Fruit fly (Drosophila melanogaster) whole organism, wandering third instar larva: Measurements from ENCODE around the gene Vinc.

Source experiments
- Abd-B ChIP-seq: fragments of >200 bp; optimal IDR thresholded peaks from 2 replicates; lab custom pipeline; 2017; ENCODE audit warnings: missing biosample characterization, missing genetic modification characterization
- CG9705 ChIP-seq: fragments of 200-800 bp; sonication (Bioruptor generic); optimal IDR thresholded peaks from 2 replicates; lab custom pipeline; 2018; ENCODE audit warnings: missing biosample characterization, mild to moderate bottlenecking, missing genetic modification characterization
- CrebA ChIP-seq: fragments of 200-800 bp; sonication (Bioruptor generic); optimal IDR thresholded peaks from 2 replicates; lab custom pipeline; 2016; ENCODE audit warnings: missing biosample characterization, mild to moderate bottlenecking, missing genetic modification characterization, borderline replicate concordance
- Dif ChIP-seq: fragments of 200-275, 200-300 bp; sonication (Bioruptor generic); optimal IDR thresholded peaks from 2 replicates; lab custom pipeline; 2018; ENCODE audit warnings: missing biosample characterization, missing genetic modification characterization; ENCODE audit not compliant: partially characterized antibody
- GATAd ChIP-seq: sonication (Bioruptor generic); optimal IDR thresholded peaks from 2 replicates; lab custom pipeline; 2016; ENCODE audit warnings: missing biosample characterization, missing genetic modification characterization
- HLH106 ChIP-seq: fragments of 200-800 bp; optimal IDR thresholded peaks from 3 replicates; lab custom pipeline; 2019; ENCODE audit warnings: missing biosample characterization, mild to moderate bottlenecking, missing genetic modification characterization, moderate library complexity
- Hr78 ChIP-seq: fragments of >200 bp; optimal IDR thresholded peaks from 2 replicates; lab custom pipeline; 2017; ENCODE audit warnings: missing biosample characterization, missing genetic modification characterization
- Hr83 ChIP-seq: fragments of 200-300 bp; sonication (Bioruptor generic); optimal IDR thresholded peaks from 2 replicates; lab custom pipeline; 2016; ENCODE audit warnings: missing biosample characterization, mild to moderate bottlenecking, missing genetic modification characterization, moderate library complexity; ENCODE audit not compliant: poor library complexity, severe bottlenecking
- Jra ChIP-seq: sonication (Bioruptor generic); optimal IDR thresholded peaks from 2 replicates; lab custom pipeline; 2016; ENCODE audit warnings: missing biosample characterization, missing genetic modification characterization
- Mio ChIP-seq: sonication (Bioruptor generic); optimal IDR thresholded peaks from 2 replicates; lab custom pipeline; 2016; ENCODE audit warnings: missing biosample characterization, missing genetic modification characterization
- Myc ChIP-seq: fragments of >200 bp; optimal IDR thresholded peaks from 2 replicates; lab custom pipeline; 2017
- N ChIP-seq: fragments of >200 bp; optimal IDR thresholded peaks from 2 replicates; lab custom pipeline; 2018; ENCODE audit warnings: missing biosample characterization, missing external identifiers, missing genetic modification characterization
- Rel ChIP-seq, 2 experiments: fragments of 200-800 bp; sonication (Bioruptor generic) in 1 of 2; optimal IDR thresholded peaks; 2 replicates in 1 of 2; 3 replicates in 1 of 2; lab custom pipeline; 2016 to 2019; ENCODE audit warnings: mild to moderate bottlenecking in 2 of 2, missing biosample characterization in 2 of 2, missing genetic modification characterization in 2 of 2, moderate library complexity in 1 of 2
- Sp1 ChIP-seq: fragments of 200-800 bp; sonication (Bioruptor generic); optimal IDR thresholded peaks from 3 replicates; lab custom pipeline; 2019; ENCODE audit warnings: missing biosample characterization, mild to moderate bottlenecking, missing genetic modification characterization, moderate library complexity
- br ChIP-seq: fragments of 200-800 bp; sonication (Bioruptor generic); optimal IDR thresholded peaks from 2 replicates; lab custom pipeline; 2016; ENCODE audit warnings: missing biosample characterization, missing genetic modification characterization
- brk ChIP-seq: fragments of 200-800 bp; sonication (Bioruptor generic); optimal IDR thresholded peaks from 2 replicates; lab custom pipeline; 2016; ENCODE audit warnings: missing biosample characterization, mild to moderate bottlenecking, missing genetic modification characterization
- dmrt93B ChIP-seq: fragments of 200-800 bp; sonication (Bioruptor generic); optimal IDR thresholded peaks from 2 replicates; lab custom pipeline; 2018; ENCODE audit warnings: missing biosample characterization, mild to moderate bottlenecking, missing genetic modification characterization
- ey ChIP-seq: fragments of 200-800 bp; sonication (Bioruptor generic); optimal IDR thresholded peaks from 2 replicates; lab custom pipeline; 2016; ENCODE audit warnings: missing biosample characterization, missing genetic modification characterization
- foxo ChIP-seq, 2 experiments: fragments of 200-800 bp; sonication (Bioruptor generic); optimal IDR thresholded peaks; 2 replicates in 1 of 2; 3 replicates in 1 of 2; lab custom pipeline; 2016 to 2017; ENCODE audit warnings: missing biosample characterization in 2 of 2, missing genetic modification characterization in 2 of 2
- fru ChIP-seq: fragments of 200-800 bp; sonication (Bioruptor generic); optimal IDR thresholded peaks from 3 replicates; lab custom pipeline; 2016; ENCODE audit warnings: missing biosample characterization, mild to moderate bottlenecking, missing genetic modification characterization
- h ChIP-seq: fragments of 200-800 bp; sonication (Bioruptor generic); optimal IDR thresholded peaks from 3 replicates; lab custom pipeline; 2016; ENCODE audit warnings: missing biosample characterization, mild to moderate bottlenecking, missing genetic modification characterization
- jim ChIP-seq: fragments of 175-275, 200-325 bp; sonication (Bioruptor generic); optimal IDR thresholded peaks from 2 replicates; lab custom pipeline; 2016; ENCODE audit warnings: missing biosample characterization, mild to moderate bottlenecking, missing genetic modification characterization
- pan ChIP-seq: fragments of >200 bp; optimal IDR thresholded peaks from 2 replicates; lab custom pipeline; 2017
- psq ChIP-seq: fragments of 200-800 bp; sonication (Bioruptor generic); optimal IDR thresholded peaks from 3 replicates; lab custom pipeline; 2017; ENCODE audit warnings: missing biosample characterization, mild to moderate bottlenecking, missing genetic modification characterization, moderate library complexity
- rgr ChIP-seq: fragments of 200-800 bp; sonication (Bioruptor generic); optimal IDR thresholded peaks from 3 replicates; lab custom pipeline; 2016; ENCODE audit warnings: missing biosample characterization, mild to moderate bottlenecking, missing genetic modification characterization
- tai ChIP-seq: sonication (Bioruptor generic); optimal IDR thresholded peaks from 2 replicates; lab custom pipeline; 2016; ENCODE audit warnings: missing biosample characterization, missing genetic modification characterization
- usp ChIP-seq: fragments of >200 bp; optimal IDR thresholded peaks from 2 replicates; lab custom pipeline; 2017; ENCODE audit warnings: missing biosample characterization, missing genetic modification characterization
- woc ChIP-seq: sonication (Bioruptor generic); optimal IDR thresholded peaks from 2 replicates; lab custom pipeline; 2016; ENCODE audit warnings: missing biosample characterization, mild to moderate bottlenecking, missing genetic modification characterization

Vinc gene

dm6 chrX:2187520-2187919 lies 34.8 kb downstream of the Vinc start, which contains the start of gene CG3457:
Gene CG3457 (plus strand): TSS chrX:2187820.
- TF ChIP-seq Mio: no peak
- TF ChIP-seq dmrt93B (GFP tag; lab: Kevin White, UChicago): no peak
- no peak for TF ChIP-seq GATAd (GFP tag; lab: Kevin White, UChicago)

- no peak for TF ChIP-seq foxo (GFP tag; optimal IDR thresholded peaks at IDR 0.05; lab: Kevin White, UChicago)
- no peak for TF ChIP-seq Abd-B
- no peak for TF ChIP-seq usp (GFP tag; lab: Kevin White, UChicago)
- no peak for TF ChIP-seq GATAd (GFP tag; lab: Kevin White, UChicago)
- TF ChIP-seq jim (GFP tag; lab: Kevin White, UChicago): no peak
- TF ChIP-seq Dif (GFP tag; lab: Kevin White, UChicago): no peak
- TF ChIP-seq dmrt93B (GFP tag; lab: Kevin White, UChicago): no peak
- no peak for TF ChIP-seq Myc (lab: Kevin White, UChicago)
- TF ChIP-seq rgr (GFP tag; lab: Kevin White, UChicago): no peak
These were observed 35.8 kb downstream of the Vinc start, which contains the start of gene CG17777 for dm6 chrX:2186555-2186954. Gene CG17777 (plus strand): TSS chrX:2186855.

- TF ChIP-seq rgr (GFP tag; lab: Kevin White, UChicago): peak; percentile 8
- no peak for TF ChIP-seq CG9705 (GFP tag; lab: Kevin White, UChicago)
- no peak for TF ChIP-seq pan
- TF ChIP-seq HLH106 (tag; lab: Kevin White, UChicago): peak; percentile 27
- no peak for TF ChIP-seq h
- no peak for TF ChIP-seq N (GFP tag; lab: Kevin White, UChicago)
- no peak for TF ChIP-seq Rel (GFP tag; optimal IDR thresholded peaks at IDR 0.05; lab: Kevin White, UChicago)
- peak; percentile 55 for TF ChIP-seq Rel (tag; optimal IDR thresholded peaks at IDR 0.05; lab: Kevin White, UChicago)
- peak; percentile 1 for TF ChIP-seq Sp1
- TF ChIP-seq foxo (GFP tag; optimal IDR thresholded peaks at IDR 0.05; lab: Kevin White, UChicago): peak in 1 of 2 experiments; percentile 13
- TF ChIP-seq brk (GFP tag; lab: Kevin White, UChicago): no peak
- peak; percentile 97 for TF ChIP-seq Myc (lab: Kevin White, UChicago)
These were observed 37.8 kb downstream of the Vinc start, which contains the start of the genes Nmd3 and CG17776 for dm6 chrX:2184563-2184962. Gene Nmd3 (minus strand): TSS chrX:2184668. Gene CG17776 (plus strand): TSS chrX:2184725.

- TF ChIP-seq Dif (GFP tag; lab: Kevin White, UChicago): no peak
- TF ChIP-seq Myc (lab: Kevin White, UChicago): peak; percentile 71
- TF ChIP-seq Rel (GFP tag; optimal IDR thresholded peaks at IDR 0.05; lab: Kevin White, UChicago): no peak
- peak; percentile 20 for TF ChIP-seq Rel (tag; optimal IDR thresholded peaks at IDR 0.05; lab: Kevin White, UChicago)
- no peak for TF ChIP-seq CrebA
- no peak for TF ChIP-seq brk (GFP tag; lab: Kevin White, UChicago)
- TF ChIP-seq tai: no peak
- TF ChIP-seq h: no peak
- TF ChIP-seq, all 38 proteins: peak for 2
These were observed 41.6 kb downstream of the Vinc start, which contains the start of gene pn for dm6 chrX:2180750-2181261. Gene pn (plus strand): TSS chrX:2181211.

dm6 chrX:2178802-2179201 lies 43.6 kb downstream of the Vinc start, which contains the start of gene Cyp4ae1:
Gene Cyp4ae1 (plus strand): TSS chrX:2179007.
- TF ChIP-seq br (GFP tag; lab: Kevin White, UChicago): no peak
- TF ChIP-seq psq: no peak
- no peak for TF ChIP-seq Hr83 (GFP tag; lab: Kevin White, UChicago)
- TF ChIP-seq Hr78 (GFP tag; lab: Kevin White, UChicago): no peak

dm6 chrX:2175956-2176469 lies 46.4 kb downstream of the Vinc start, which contains the start of gene Cyp4d2:
Gene Cyp4d2 (plus strand): TSS chrX:2176006.
- no peak for TF ChIP-seq ey (GFP tag; lab: Kevin White, UChicago)
- TF ChIP-seq psq: no peak
- no peak for TF ChIP-seq Hr78 (GFP tag; lab: Kevin White, UChicago)
- TF ChIP-seq Rel (GFP tag; optimal IDR thresholded peaks at IDR 0.05; lab: Kevin White, UChicago): no peak
- no peak for TF ChIP-seq Rel (tag; optimal IDR thresholded peaks at IDR 0.05; lab: Kevin White, UChicago)
- TF ChIP-seq woc (GFP tag; lab: Kevin White, UChicago): no peak
- TF ChIP-seq brk (GFP tag; lab: Kevin White, UChicago): no peak
- no peak for TF ChIP-seq Myc (lab: Kevin White, UChicago)
- no peak for TF ChIP-seq Abd-B
- no peak for TF ChIP-seq fru (GFP tag; lab: Kevin White, UChicago)
- no peak for TF ChIP-seq Jra (GFP tag; lab: Kevin White, UChicago)
